Worm (Caenorhabditis elegans): ENCODE measurements around the gene fbxa-14.

fbxa-14 gene

ce11 chrIII:1314283-1314682 lies 10.1 kb downstream of the fbxa-14 start:
- no peak for TF ChIP-seq nhr-237 (tag; optimal IDR thresholded peaks at IDR 0.05)
- TF ChIP-seq lin-32 (GFP tag; optimal IDR thresholded peaks at IDR 0.05) = no peak
- no peak for TF ChIP-seq nhr-12 (tag; optimal IDR thresholded peaks at IDR 0.05)
- no peak for TF ChIP-seq ceh-83 (GFP tag; optimal IDR thresholded peaks at IDR 0.05)
- no peak for TF ChIP-seq ces-1 (GFP tag; optimal IDR thresholded peaks at IDR 0.05)
- TF ChIP-seq nhr-76 (tag; optimal IDR thresholded peaks at IDR 0.05) = no peak
- TF ChIP-seq lsy-2 (tag; optimal IDR thresholded peaks at IDR 0.05) = no peak
- TF ChIP-seq elt-1 (tag; optimal IDR thresholded peaks at IDR 0.05; ENCODE audit: borderline replicate concordance, insufficient read depth) = no peak
- no peak for TF ChIP-seq mls-2 (tag; optimal IDR thresholded peaks at IDR 0.05)
- no peak for TF ChIP-seq unc-39 (tag; optimal IDR thresholded peaks at IDR 0.05)
- no peak for TF ChIP-seq mep-1 (tag; optimal IDR thresholded peaks at IDR 0.05)
- TF ChIP-seq elt-3 (tag; optimal IDR thresholded peaks at IDR 0.05) = no peak
- no peak for TF ChIP-seq nhr-2 (tag; optimal IDR thresholded peaks at IDR 0.05)
- no peak for TF ChIP-seq sem-2 (GFP tag; optimal IDR thresholded peaks at IDR 0.05)
- TF ChIP-seq snpc-4 (tag; optimal IDR thresholded peaks at IDR 0.05) = no peak
- TF ChIP-seq M03D4.4 (tag; optimal IDR thresholded peaks at IDR 0.05) = no peak

- TF ChIP-seq pha-4 (tag; optimal IDR thresholded peaks at IDR 0.05) = no peak
- no peak for TF ChIP-seq mep-1 (tag; optimal IDR thresholded peaks at IDR 0.05)
- no peak for TF ChIP-seq drap-1 (GFP tag; optimal IDR thresholded peaks at IDR 0.05)
- no peak for TF ChIP-seq unc-120 (tag; optimal IDR thresholded peaks at IDR 0.05; ENCODE audit: poor library complexity, severe bottlenecking)
- no peak for TF ChIP-seq nhr-12 (tag; optimal IDR thresholded peaks at IDR 0.05)
- no peak for TF ChIP-seq elt-3 (tag; optimal IDR thresholded peaks at IDR 0.05)
- no peak for TF ChIP-seq ceh-83 (GFP tag; optimal IDR thresholded peaks at IDR 0.05)
- no peak for TF ChIP-seq unc-39 (tag; optimal IDR thresholded peaks at IDR 0.05)
- TF ChIP-seq snpc-4 (tag; optimal IDR thresholded peaks at IDR 0.05) = no peak
- no peak for TF ChIP-seq cnd-1 (tag; optimal IDR thresholded peaks at IDR 0.05)
- no peak for TF ChIP-seq lin-13 (tag; optimal IDR thresholded peaks at IDR 0.05)
- no peak for TF ChIP-seq sptf-1 (tag; optimal IDR thresholded peaks at IDR 0.05)
- TF ChIP-seq lsy-2 (tag; optimal IDR thresholded peaks at IDR 0.05) = no peak
Measured at ce11 chrIII:1311367-1311766, 13.0 kb downstream of the fbxa-14 start.

- no peak for TF ChIP-seq ztf-11 (tag; optimal IDR thresholded peaks at IDR 0.05)
Measured at ce11 chrIII:1308887-1309286, 15.5 kb downstream of the fbxa-14 start, which contains the start of gene Y82E9BL.12. TSS of gene Y82E9BL.12 (plus strand) at chrIII:1309187.

- no peak for TF ChIP-seq bed-3 (GFP tag; optimal IDR thresholded peaks at IDR 0.05)
- TF ChIP-seq snpc-4 (tag; optimal IDR thresholded peaks at IDR 0.05) = no peak
Measured at ce11 chrIII:1308209-1308608, 16.2 kb downstream of the fbxa-14 start, which contains the start of gene fbxa-79. TSS of gene fbxa-79 (minus strand) at chrIII:1308294.

DNA sequence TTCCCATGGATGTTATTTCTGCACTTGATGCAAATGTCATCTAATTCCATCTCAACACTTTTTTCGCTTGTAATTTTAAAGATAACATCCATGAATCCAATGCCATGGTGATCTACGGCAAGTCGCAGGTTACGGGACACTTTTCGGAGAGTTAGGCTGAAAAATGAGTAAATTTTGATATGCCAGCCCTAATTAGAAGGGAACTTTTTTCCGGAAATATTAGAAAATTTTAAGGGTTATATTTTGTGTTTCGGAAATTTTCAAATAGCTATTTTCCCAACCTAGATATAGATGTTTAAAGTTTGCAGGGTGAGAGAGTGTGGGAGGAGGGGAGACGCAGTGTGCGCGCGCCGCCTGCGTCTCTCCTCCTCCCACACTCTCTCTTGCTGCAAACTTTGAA lies 17.1 kb downstream of the fbxa-14 start:
- no peak for TF ChIP-seq pha-4 (tag; optimal IDR thresholded peaks at IDR 0.05)

ce11 chrIII:1303414-1303813 lies 21.0 kb downstream of the fbxa-14 start, which contains the start of gene fbxa-75:
TSS of gene fbxa-75 (plus strand) at chrIII:1303714.
- TF ChIP-seq lsy-2 (tag; optimal IDR thresholded peaks at IDR 0.05) (no peak), nhr-28 (tag; optimal IDR thresholded peaks at IDR 0.05) (no peak), ztf-11 (tag; optimal IDR thresholded peaks at IDR 0.05) (no peak), flh-1 (GFP tag; optimal IDR thresholded peaks at IDR 0.05) (no peak), pha-4 (tag; optimal IDR thresholded peaks at IDR 0.05) (no peak), drap-1 (GFP tag; optimal IDR thresholded peaks at IDR 0.05) (no peak), nhr-2 (tag; optimal IDR thresholded peaks at IDR 0.05) (no peak), unc-62 (GFP tag; optimal IDR thresholded peaks at IDR 0.05) (no peak), unc-39 (tag; optimal IDR thresholded peaks at IDR 0.05) (no peak), ceh-43 (GFP tag; optimal IDR thresholded peaks at IDR 0.05) (no peak), elt-3 (tag; optimal IDR thresholded peaks at IDR 0.05) (no peak), nhr-76 (tag; optimal IDR thresholded peaks at IDR 0.05) (no peak), tbx-8 (GFP tag; optimal IDR thresholded peaks at IDR 0.05) (no peak), mep-1 (tag; optimal IDR thresholded peaks at IDR 0.05) (no peak), sptf-1 (tag; optimal IDR thresholded peaks at IDR 0.05) (no peak), sem-2 (GFP tag; optimal IDR thresholded peaks at IDR 0.05) (no peak), mab-5 (tag; optimal IDR thresholded peaks at IDR 0.05) (no peak), ces-1 (GFP tag; optimal IDR thresholded peaks at IDR 0.05) (no peak), blmp-1 (tag; optimal IDR thresholded peaks at IDR 0.05) (no peak), ceh-83 (GFP tag; optimal IDR thresholded peaks at IDR 0.05) (no peak)

Measured in whole organism, mixed stage, embryonic.